Worm (Caenorhabditis elegans) whole organism, L3 larva: ENCODE results near the gene C09B9.4.
A peak's percentile ranks its signal among the peaks of the same experiment; 100 is the strongest.
"Not testable (repeated sequence)": the region's sequence is repeated elsewhere in the genome, so short reads cannot be mapped to it uniquely, and the experiment has no call there.

Source experiments
- ZK546.5 ChIP-seq: sonication (generic microtip); optimal IDR thresholded peaks from 2 replicates; lab custom pipeline; 2017; ENCODE audit warnings: missing biosample characterization, missing genetic modification characterization
- ama-1 ChIP-seq: fragments of 150-350 bp; optimal IDR thresholded peaks from 2 replicates; lab custom pipeline; 2018
- ceh-16 ChIP-seq: sonication (generic microtip); optimal IDR thresholded peaks from 2 replicates; lab custom pipeline; 2017; ENCODE audit warnings: missing biosample characterization, missing genetic modification characterization
- ceh-28 ChIP-seq: fragments of 150-350 bp; optimal IDR thresholded peaks from 2 replicates; lab custom pipeline; 2014; ENCODE audit warnings: missing biosample characterization, missing genetic modification reagents, missing genetic modification characterization
- ceh-82 ChIP-seq: fragments of 150-350 bp; optimal IDR thresholded peaks from 2 replicates; lab custom pipeline; 2014; ENCODE audit warnings: missing biosample characterization, missing genetic modification characterization
- ceh-9 ChIP-seq: sonication (generic microtip); optimal IDR thresholded peaks from 2 replicates; lab custom pipeline; 2018; ENCODE audit warnings: missing biosample characterization, missing genetic modification characterization
- daf-12 ChIP-seq: fragments of 150-350 bp; optimal IDR thresholded peaks from 2 replicates; lab custom pipeline; 2014; ENCODE audit warnings: missing biosample characterization, missing genetic modification reagents, missing genetic modification characterization
- egl-27 ChIP-seq: sonication (generic microtip); optimal IDR thresholded peaks from 4 replicates; lab custom pipeline; 2017; ENCODE audit warnings: missing biosample characterization, missing genetic modification reagents, missing genetic modification characterization
- egl-5 ChIP-seq: fragments of 150-350 bp; optimal IDR thresholded peaks from 2 replicates; lab custom pipeline; 2017; ENCODE audit warnings: missing biosample characterization, missing genetic modification reagents, missing genetic modification characterization, inconsistent platforms
- elt-1 ChIP-seq: fragments of 150-350 bp; optimal IDR thresholded peaks from 2 replicates; lab custom pipeline; 2014; ENCODE audit warnings: missing biosample characterization, missing genetic modification characterization
- elt-2 ChIP-seq: sonication (generic microtip); optimal IDR thresholded peaks from 2 replicates; lab custom pipeline; 2016; ENCODE audit warnings: missing genetic modification reagents, mild to moderate bottlenecking, missing genetic modification characterization, missing compliant biosample characterization
- elt-3 ChIP-seq, 3 experiments: fragments of 150-350 bp in 1 of 3; sonication (generic microtip) in 2 of 3; optimal IDR thresholded peaks; 2 replicates in 2 of 3; 4 replicates in 1 of 3; lab custom pipeline; 2014 to 2017; ENCODE audit warnings: missing biosample characterization in 3 of 3, missing genetic modification characterization in 3 of 3
- fkh-10 ChIP-seq: sonication (generic microtip); optimal IDR thresholded peaks from 2 replicates; lab custom pipeline; 2017; ENCODE audit warnings: missing biosample characterization, missing genetic modification reagents, missing genetic modification characterization
- fkh-2 ChIP-seq: fragments of 150-350 bp; optimal IDR thresholded peaks from 2 replicates; lab custom pipeline; 2014; ENCODE audit warnings: missing biosample characterization, missing genetic modification reagents, missing genetic modification characterization
- fos-1 ChIP-seq: fragments of 150-350 bp; optimal IDR thresholded peaks from 2 replicates; lab custom pipeline; 2014; ENCODE audit warnings: missing biosample characterization, missing genetic modification characterization
- hmg-11 ChIP-seq: sonication (generic microtip); optimal IDR thresholded peaks from 2 replicates; lab custom pipeline; 2016; ENCODE audit warnings: missing genetic modification characterization, missing compliant biosample characterization
- lin-15B ChIP-seq: fragments of 150-350 bp; optimal IDR thresholded peaks from 2 replicates; lab custom pipeline; 2014; ENCODE audit warnings: missing biosample characterization, missing genetic modification characterization
- lsy-12 ChIP-seq: sonication (generic microtip); optimal IDR thresholded peaks from 2 replicates; lab custom pipeline; 2016; ENCODE audit warnings: mild to moderate bottlenecking, missing genetic modification characterization, missing compliant biosample characterization
- mdl-1 ChIP-seq: fragments of 150-350 bp; optimal IDR thresholded peaks from 2 replicates; lab custom pipeline; 2014; ENCODE audit warnings: missing biosample characterization, missing genetic modification characterization
- nfya-1 ChIP-seq: sonication (generic microtip); optimal IDR thresholded peaks from 2 replicates; lab custom pipeline; 2017; ENCODE audit warnings: missing genetic modification characterization, mild to moderate bottlenecking, missing compliant biosample characterization, antibody characterized with exemption, moderate library complexity; ENCODE audit not compliant: insufficient read depth
- nhr-11 ChIP-seq: fragments of 150-350 bp; optimal IDR thresholded peaks from 2 replicates; lab custom pipeline; 2014; ENCODE audit warnings: missing biosample characterization, missing genetic modification characterization
- nhr-12 ChIP-seq: fragments of 150-350 bp; optimal IDR thresholded peaks from 2 replicates; lab custom pipeline; 2014; ENCODE audit warnings: missing biosample characterization, missing genetic modification characterization
- nhr-23 ChIP-seq: fragments of 150-350 bp; optimal IDR thresholded peaks from 2 replicates; lab custom pipeline; 2014; ENCODE audit warnings: missing biosample characterization, missing genetic modification reagents, missing genetic modification characterization
- nhr-237 ChIP-seq: fragments of 150-350 bp; optimal IDR thresholded peaks from 2 replicates; lab custom pipeline; 2014; ENCODE audit warnings: missing biosample characterization, missing genetic modification characterization
- nhr-25 ChIP-seq: sonication (generic microtip); optimal IDR thresholded peaks from 2 replicates; lab custom pipeline; 2017; ENCODE audit warnings: missing biosample characterization, missing genetic modification characterization
- nhr-28 ChIP-seq: fragments of 150-350 bp; optimal IDR thresholded peaks from 2 replicates; lab custom pipeline; 2014; ENCODE audit warnings: missing biosample characterization, missing genetic modification characterization
- nhr-43 ChIP-seq: sonication (generic microtip); optimal IDR thresholded peaks from 2 replicates; lab custom pipeline; 2016; ENCODE audit warnings: mild to moderate bottlenecking, missing genetic modification characterization, missing compliant biosample characterization; ENCODE audit not compliant: poor library complexity, severe bottlenecking
- nhr-67 ChIP-seq: fragments of 150-350 bp; optimal IDR thresholded peaks from 2 replicates; lab custom pipeline; 2014; ENCODE audit warnings: missing biosample characterization, missing genetic modification characterization
- pha-4 ChIP-seq: fragments of 150-350 bp; optimal IDR thresholded peaks from 2 replicates; lab custom pipeline; 2014; ENCODE audit warnings: missing biosample characterization, missing genetic modification reagents, missing genetic modification characterization
- sea-2 ChIP-seq: fragments of 150-350 bp; sonication (generic microtip); optimal IDR thresholded peaks from 4 replicates; lab custom pipeline; 2014; ENCODE audit warnings: missing biosample characterization, missing genetic modification reagents, missing genetic modification characterization
- skn-1 ChIP-seq: fragments of 150-350 bp; optimal IDR thresholded peaks from 2 replicates; lab custom pipeline; 2014; ENCODE audit warnings: missing biosample characterization, missing genetic modification characterization
- snpc-4 ChIP-seq: fragments of 150-350 bp; optimal IDR thresholded peaks from 2 replicates; lab custom pipeline; 2014; ENCODE audit warnings: missing biosample characterization, missing genetic modification characterization
- tbx-2 ChIP-seq: sonication (generic microtip); optimal IDR thresholded peaks from 2 replicates; lab custom pipeline; 2016; ENCODE audit warnings: mild to moderate bottlenecking, missing genetic modification characterization, missing compliant biosample characterization
- unc-39 ChIP-seq: sonication (generic microtip); optimal IDR thresholded peaks from 4 replicates; lab custom pipeline; 2017; ENCODE audit warnings: missing biosample characterization, missing genetic modification characterization
- ztf-11 ChIP-seq: fragments of 150-350 bp; optimal IDR thresholded peaks from 2 replicates; lab custom pipeline; 2014; ENCODE audit warnings: missing biosample characterization, missing genetic modification characterization

C09B9.4 gene

ce11 chrIV:5073836-5074235 is 40.7 kb upstream of the C09B9.4 start:
- TF ChIP-seq nhr-237 (tag; lab: Kevin White, UChicago) (no peak), nfya-1 (tag; lab: Kevin White, UChicago) (no peak), nhr-25 (peak; percentile 15), tbx-2 (tag; lab: Kevin White, UChicago) (no peak), ceh-28 (tag; lab: Kevin White, UChicago) (no peak), nhr-43 (no peak), fos-1 (tag; lab: Kevin White, UChicago) (no peak), elt-3 (tag; optimal IDR thresholded peaks at IDR 0.05; lab: Kevin White, UChicago) (no peak), ZK546.5 (tag; lab: Kevin White, UChicago) (no peak)

- TF ChIP-seq nhr-12; lin-15B (tag; lab: Kevin White, UChicago); nhr-23 (tag; lab: Kevin White, UChicago): not testable (repeated sequence)
Observed at ce11 chrIV:5070593-5070992, 37.4 kb upstream of the C09B9.4 start, which contains the start of gene C02B10.6. C02B10.6 (plus strand) TSS chrIV:5070893.

- not testable (repeated sequence) for TF ChIP-seq nhr-12; egl-5 (tag; lab: Kevin White, UChicago); lsy-12 (tag; lab: Kevin White, UChicago)
Observed at ce11 chrIV:5068541-5068940, 35.4 kb upstream of the C09B9.4 start, which contains the start of the genes R13H9.6 and rmd-6. R13H9.6 (minus strand) TSS chrIV:5068641. rmd-6 (plus strand) TSS chrIV:5068845.

ce11 chrIV:5066887-5067286 is 33.7 kb upstream of the C09B9.4 start, which contains the start of gene ttbk-2.2:
ttbk-2.2 (minus strand) TSS chrIV:5066987.
- not testable (repeated sequence) for TF ChIP-seq fkh-2 (tag; lab: Kevin White, UChicago); pha-4 (tag; lab: Kevin White, UChicago); ceh-16
- TF ChIP-seq, all 47 proteins: peak for 0; not testable (repeated sequence) for 47

- TF ChIP-seq tbx-2 (tag; lab: Kevin White, UChicago); ceh-82; mdl-1 (tag; lab: Kevin White, UChicago): not testable (repeated sequence)
Observed at ce11 chrIV:5064961-5065360, 31.8 kb upstream of the C09B9.4 start, which contains the start of gene msp-53. msp-53 (minus strand) TSS chrIV:5065061.

- TF ChIP-seq nfya-1 (tag; lab: Kevin White, UChicago) (peak; percentile 24), lsy-12 (tag; lab: Kevin White, UChicago) (no peak), elt-3 (tag; optimal IDR thresholded peaks at IDR 0.05; lab: Kevin White, UChicago) (no peak), unc-39 (tag; lab: Kevin White, UChicago) (no peak), ceh-9 (tag; lab: Kevin White, UChicago) (no peak), daf-12 (no peak), egl-27 (no peak), snpc-4 (tag; lab: Kevin White, UChicago) (peak; percentile 95), nhr-25 (peak; percentile 40), nhr-67 (no peak), egl-5 (tag; lab: Kevin White, UChicago) (no peak), ztf-11 (tag; lab: Kevin White, UChicago) (no peak), hmg-11 (tag; lab: Kevin White, UChicago) (no peak), ama-1 (peak; percentile 22), skn-1 (tag; lab: Kevin White, UChicago) (no peak), fkh-10 (GFP tag; lab: Kevin White, UChicago) (no peak), nhr-28 (no peak), elt-2 (tag; lab: Kevin White, UChicago) (no peak), elt-1 (tag; lab: Kevin White, UChicago) (no peak), sea-2 (GFP tag; lab: Kevin White, UChicago) (no peak), lin-15B (tag; lab: Kevin White, UChicago) (no peak), fos-1 (tag; lab: Kevin White, UChicago) (no peak), nhr-43 (no peak), nhr-11 (tag; lab: Kevin White, UChicago) (no peak), nhr-23 (tag; lab: Kevin White, UChicago) (peak; percentile 32), fkh-2 (tag; lab: Kevin White, UChicago) (no peak)
Observed at ce11 chrIV:5063297-5063696, 30.1 kb upstream of the C09B9.4 start.
